Fruit fly (Drosophila melanogaster): ENCODE results near the gene CG14543.

CG14543 gene

dm6 chr3R:26008892-26009539, 47.4 kb upstream of the CG14543 start (continued):
- TF ChIP-seq CG7372 (GFP tag; IDR thresholded peaks at IDR 0.05) (peak; percentile 82), Lhr (GFP tag; optimal IDR thresholded peaks at IDR 0.05) (peak; percentile 76), twi (tag; optimal IDR thresholded peaks at IDR 0.05) (peak; percentile 72), CG2712 (tag; optimal IDR thresholded peaks at IDR 0.05) (peak; percentile 95), CG6689 (GFP tag; IDR thresholded peaks at IDR 0.05) (peak; percentile 89), knrl (GFP tag; IDR thresholded peaks at IDR 0.05; ENCODE audit: partially characterized antibody) (no peak), NC2α (GFP tag; optimal IDR thresholded peaks at IDR 0.05) (peak; percentile 50), Sox100B (GFP tag; optimal IDR thresholded peaks at IDR 0.05) (peak; percentile 89), toy (GFP tag; IDR thresholded peaks at IDR 0.05) (0 out of 2 replicates have a peak, but pooled peaks have one; percentile 24), CoRest (tag; optimal IDR thresholded peaks at IDR 0.05) (peak; percentile 91), CG4707 (GFP tag; optimal IDR thresholded peaks at IDR 0.05) (peak; percentile 77), maf-S (GFP tag; optimal IDR thresholded peaks at IDR 0.05) (peak; percentile 63), CG8089 (GFP tag; optimal IDR thresholded peaks at IDR 0.05) (peak; percentile 72), CG1832 (GFP tag; optimal IDR thresholded peaks at IDR 0.05) (no peak), Mrtf (GFP tag; IDR thresholded peaks at IDR 0.05) (peak; percentile 86), CG13894 (tag; optimal IDR thresholded peaks at IDR 0.05) (no peak), repo (GFP tag; optimal IDR thresholded peaks at IDR 0.05) (peak; percentile 80), vnd (GFP tag; IDR thresholded peaks at IDR 0.05; ENCODE audit: partially characterized antibody) (no peak), CG34376 (GFP tag; optimal IDR thresholded peaks at IDR 0.05) (no peak), CG3281 (GFP tag; optimal IDR thresholded peaks at IDR 0.05) (peak; percentile 86), Bdp1 (GFP tag; optimal IDR thresholded peaks at IDR 0.05) (peak; percentile 76), pum (GFP tag; optimal IDR thresholded peaks at IDR 0.05) (peak; percentile 84), chif (GFP tag; optimal IDR thresholded peaks at IDR 0.05) (peak; percentile 84 to 89), fd64A (GFP tag; optimal IDR thresholded peaks at IDR 0.05) (peak; percentile 82), sisA (GFP tag; IDR thresholded peaks at IDR 0.05) (peak; percentile 90), Dp (GFP tag; optimal IDR thresholded peaks at IDR 0.05) (no peak), CG11696 (GFP tag; IDR thresholded peaks at IDR 0.05) (peak; percentile 65), CG33557 (GFP tag; optimal IDR thresholded peaks at IDR 0.05) (peak; percentile 80), CG3838 (GFP tag; optimal IDR thresholded peaks at IDR 0.05) (peak; percentile 55), Adf1 (GFP tag; IDR thresholded peaks at IDR 0.05) (no peak), CG5245 (GFP tag; optimal IDR thresholded peaks at IDR 0.05) (peak; percentile 86), Hr51 (GFP tag; optimal IDR thresholded peaks at IDR 0.05) (peak; percentile 72 to 91), p53 (GFP tag; optimal IDR thresholded peaks at IDR 0.05) (peak; percentile 68), Lim3 (GFP tag; IDR thresholded peaks at IDR 0.05) (peak; percentile 72), CG12155 (GFP tag; optimal IDR thresholded peaks at IDR 0.05) (peak; percentile 79), ERR (GFP tag; optimal IDR thresholded peaks at IDR 0.05) (peak; percentile 63), ase (GFP tag; IDR thresholded peaks at IDR 0.05) (peak; percentile 79; the same call in 2 of the 3 replicates), bab2 (GFP tag; optimal IDR thresholded peaks at IDR 0.05) (peak; percentile 88), CG30020 (tag; optimal IDR thresholded peaks at IDR 0.05) (peak; percentile 60), CG12219 (GFP tag; optimal IDR thresholded peaks at IDR 0.05) (peak; percentile 93), luna (GFP tag; optimal IDR thresholded peaks at IDR 0.05) (peak; percentile 55), ara (GFP tag; IDR thresholded peaks at IDR 0.05) (peak; percentile 84), CG2199 (GFP tag; IDR thresholded peaks at IDR 0.05) (0 out of 3 replicates have a peak, but pooled peaks have one; percentile 47), TFAM (GFP tag; optimal IDR thresholded peaks at IDR 0.05) (no peak), CG18262 (tag; optimal IDR thresholded peaks at IDR 0.05) (peak; percentile 94), prd (optimal IDR thresholded peaks at IDR 0.05) (no peak), prd (GFP tag; IDR thresholded peaks at IDR 0.05) (peak; percentile 87), CG8944 (GFP tag; optimal IDR thresholded peaks at IDR 0.05) (peak; percentile 79), sd (tag; optimal IDR thresholded peaks at IDR 0.05) (peak; percentile 83), tgo (GFP tag; IDR thresholded peaks at IDR 0.05) (peak; percentile 88)
